Worm (Caenorhabditis elegans): ENCODE measurements around the gene pycr-1.

DNA sequence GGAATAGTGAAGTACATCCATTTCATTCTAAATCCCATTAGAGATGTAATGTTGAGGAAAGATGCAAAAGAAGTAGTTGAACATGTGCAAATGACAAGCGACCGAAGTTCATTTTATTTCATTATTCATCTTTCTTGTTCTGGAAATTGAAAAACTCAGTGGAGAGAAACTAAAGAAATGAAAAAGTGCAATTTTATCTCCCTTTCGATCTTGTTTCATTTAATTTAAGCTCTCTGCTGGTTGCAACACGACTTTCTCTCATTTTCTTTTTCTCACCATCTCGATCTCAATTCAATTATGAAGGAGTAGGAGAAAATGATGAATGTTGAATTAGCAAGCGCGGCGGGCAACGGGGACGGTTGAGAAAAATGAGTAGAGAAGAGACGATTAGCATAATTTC lies 37.8 kb downstream of the pycr-1 start:
- no peak for TF ChIP-seq egl-27 (tag; optimal IDR thresholded peaks at IDR 0.05)
- no peak for TF ChIP-seq elt-1 (tag; optimal IDR thresholded peaks at IDR 0.05)
- no peak for TF ChIP-seq daf-12 (tag; optimal IDR thresholded peaks at IDR 0.05)
- TF ChIP-seq jun-1 (tag; optimal IDR thresholded peaks at IDR 0.05), result no peak
- no peak for TF ChIP-seq unc-62 (GFP tag; optimal IDR thresholded peaks at IDR 0.05)
- TF ChIP-seq mml-1 (tag; optimal IDR thresholded peaks at IDR 0.05), result no peak
- no peak for TF ChIP-seq nhr-237 (tag; optimal IDR thresholded peaks at IDR 0.05)
- TF ChIP-seq pha-4 (tag; optimal IDR thresholded peaks at IDR 0.05), result no peak
- TF ChIP-seq zag-1 (tag; optimal IDR thresholded peaks at IDR 0.05), result no peak
- TF ChIP-seq lin-39 (tag; optimal IDR thresholded peaks at IDR 0.05), result no peak
- no peak for TF ChIP-seq ztf-4 (tag; optimal IDR thresholded peaks at IDR 0.05)
- no peak for TF ChIP-seq unc-39 (tag; optimal IDR thresholded peaks at IDR 0.05)
- no peak for TF ChIP-seq ceh-82 (tag; optimal IDR thresholded peaks at IDR 0.05)
